Fruit fly (Drosophila melanogaster): ENCODE measurements around the gene CG15386.

The CG15386 gene

dm6 chr2L:2196590-2197474 is 20.2 kb downstream of the CG15386 start (continued):
- TF ChIP-seq CG6254 (GFP tag; optimal IDR thresholded peaks at IDR 0.05): peak; percentile 70
- TF ChIP-seq CG3838 (GFP tag; optimal IDR thresholded peaks at IDR 0.05): peak; percentile 100
- no peak for TF ChIP-seq psq (GFP tag; optimal IDR thresholded peaks at IDR 0.05)
- peak; percentile 95 for TF ChIP-seq cwo (GFP tag; optimal IDR thresholded peaks at IDR 0.05)
- TF ChIP-seq gem (tag; optimal IDR thresholded peaks at IDR 0.05): peak; percentile 77
- TF ChIP-seq Sin3A (optimal IDR thresholded peaks at IDR 0.05): no peak
- TF ChIP-seq mld (GFP tag; IDR thresholded peaks at IDR 0.05; ENCODE audit: partially characterized antibody): no peak
- no peak for TF ChIP-seq repo (GFP tag; optimal IDR thresholded peaks at IDR 0.05)
- TF ChIP-seq prd (optimal IDR thresholded peaks at IDR 0.05): no peak
- no peak for TF ChIP-seq prd (GFP tag; IDR thresholded peaks at IDR 0.05)
- peak; percentile 70 for TF ChIP-seq gcm (GFP tag; optimal IDR thresholded peaks at IDR 0.05)
- TF ChIP-seq CG3163 (GFP tag; optimal IDR thresholded peaks at IDR 0.05): peak; percentile 9
- peak; percentile 99 for TF ChIP-seq twi (tag; optimal IDR thresholded peaks at IDR 0.05)
- no peak for TF ChIP-seq ato (GFP tag; IDR thresholded peaks at IDR 0.05; ENCODE audit: partially characterized antibody)
- TF ChIP-seq mam (GFP tag; optimal IDR thresholded peaks at IDR 0.05): peak; percentile 26
- TF ChIP-seq CG8290 (GFP tag; optimal IDR thresholded peaks at IDR 0.05): no peak
- peak; percentile 63 to 89 for TF ChIP-seq CG8290 (tag; optimal IDR thresholded peaks at IDR 0.05)
- peak; percentile 55 for TF ChIP-seq CG12659 (GFP tag; optimal IDR thresholded peaks at IDR 0.05)
- peak; percentile 20 for TF ChIP-seq CG9817 (tag; optimal IDR thresholded peaks at IDR 0.05)
- peak; percentile 45 for TF ChIP-seq Hsf (GFP tag; optimal IDR thresholded peaks at IDR 0.05)
- peak; percentile 38 for TF ChIP-seq CG1602 (GFP tag; optimal IDR thresholded peaks at IDR 0.05)
- TF ChIP-seq CG33213 (GFP tag; optimal IDR thresholded peaks at IDR 0.05): peak; percentile 63
- peak; percentile 19 for TF ChIP-seq luna (GFP tag; optimal IDR thresholded peaks at IDR 0.05)
- no peak for TF ChIP-seq TFAM (GFP tag; optimal IDR thresholded peaks at IDR 0.05)
- TF ChIP-seq Nf-YB (GFP tag; optimal IDR thresholded peaks at IDR 0.05): peak; percentile 80
- TF ChIP-seq CG32767 (GFP tag; IDR thresholded peaks at IDR 0.05): no peak
- TF ChIP-seq CG3995 (GFP tag; optimal IDR thresholded peaks at IDR 0.05): peak; percentile 17
- no peak for TF ChIP-seq al (GFP tag; IDR thresholded peaks at IDR 0.05)
- peak; percentile 55 for TF ChIP-seq schlank (tag; optimal IDR thresholded peaks at IDR 0.05)

- TF ChIP-seq insv (GFP tag; optimal IDR thresholded peaks at IDR 0.05): peak in 1 of 2 experiments; percentile 53
- TF ChIP-seq phol (tag; optimal IDR thresholded peaks at IDR 0.05): no peak
- no peak for TF ChIP-seq B-H1 (GFP tag; IDR thresholded peaks at IDR 0.05)
- TF ChIP-seq CG8765 (GFP tag; IDR thresholded peaks at IDR 0.05): no peak
- no peak for TF ChIP-seq tin (GFP tag; optimal IDR thresholded peaks at IDR 0.05)
- no peak for TF ChIP-seq Dad (GFP tag; optimal IDR thresholded peaks at IDR 0.05)
- no peak for TF ChIP-seq CG10366 (GFP tag; IDR thresholded peaks at IDR 0.05)
- no peak for TF ChIP-seq CG10209 (GFP tag; optimal IDR thresholded peaks at IDR 0.05)
- TF ChIP-seq pita (GFP tag; optimal IDR thresholded peaks at IDR 0.05): peak; percentile 37
- no peak for TF ChIP-seq Scr (GFP tag; IDR thresholded peaks at IDR 0.05; ENCODE audit: partially characterized antibody)
- peak; percentile 16 for TF ChIP-seq zen (tag; optimal IDR thresholded peaks at IDR 0.05)
- TF ChIP-seq Bgb (GFP tag; IDR thresholded peaks at IDR 0.05; ENCODE audit: partially characterized antibody): no peak
- TF ChIP-seq ab (GFP tag; optimal IDR thresholded peaks at IDR 0.05): no peak
- no peak for TF ChIP-seq ham (GFP tag; IDR thresholded peaks at IDR 0.05)
- no peak for TF ChIP-seq CG17186 (GFP tag; optimal IDR thresholded peaks at IDR 0.05)
Observed at dm6 chr2L:2195328-2195727, 21.7 kb downstream of the CG15386 start.

All from whole organism, embryonic.